Worm (Caenorhabditis elegans) whole organism, L1 larva: Measurements from ENCODE around the gene Y43C5B.3.

Experiments
- C04F5.9 ChIP-seq: sonication (generic microtip); optimal IDR thresholded peaks from 2 replicates; lab custom pipeline; 2016; ENCODE audit warnings: missing genetic modification characterization, missing compliant biosample characterization
- C16A3.4 ChIP-seq: fragments of 150-350 bp; optimal IDR thresholded peaks from 2 replicates; lab custom pipeline; 2014; ENCODE audit warnings: missing biosample characterization, missing genetic modification characterization
- C34B4.2 ChIP-seq: sonication (generic microtip); optimal IDR thresholded peaks from 2 replicates; lab custom pipeline; 2017; ENCODE audit warnings: mild to moderate bottlenecking, missing genetic modification characterization, missing compliant biosample characterization
- F16B12.6 ChIP-seq: fragments of 150-350 bp; optimal IDR thresholded peaks from 2 replicates; lab custom pipeline; 2014; ENCODE audit warnings: missing biosample characterization, missing genetic modification characterization
- aha-1 ChIP-seq: fragments of 150-350 bp; optimal IDR thresholded peaks from 2 replicates; lab custom pipeline; 2014; ENCODE audit warnings: missing biosample characterization, missing genetic modification characterization
- alr-1 ChIP-seq: fragments of 200-800 bp; sonication (Bioruptor generic); optimal IDR thresholded peaks from 2 replicates; lab custom pipeline; 2018; ENCODE audit warnings: borderline replicate concordance, mild to moderate bottlenecking, missing genetic modification characterization, missing compliant biosample characterization
- aly-2 ChIP-seq: fragments of 150-350 bp; optimal IDR thresholded peaks from 2 replicates; lab custom pipeline; 2014; ENCODE audit warnings: missing biosample characterization, missing genetic modification characterization
- ama-1 ChIP-seq: fragments of 150-350 bp; optimal IDR thresholded peaks from 2 replicates; lab custom pipeline; 2014
- blmp-1 ChIP-seq: fragments of 150-350 bp; optimal IDR thresholded peaks from 2 replicates; lab custom pipeline; 2014; ENCODE audit warnings: missing biosample characterization, missing genetic modification characterization
- ceh-63 ChIP-seq: fragments of 200-800 bp; sonication (Bioruptor generic); optimal IDR thresholded peaks from 2 replicates; lab custom pipeline; 2018; ENCODE audit warnings: mild to moderate bottlenecking, missing genetic modification characterization, missing compliant biosample characterization
- ceh-82 ChIP-seq, 3 experiments: fragments of 150-350 bp in 1 of 3; sonication (generic microtip) in 2 of 3; optimal IDR thresholded peaks; 2 replicates each; lab custom pipeline; 2014 to 2017; ENCODE audit warnings: missing biosample characterization in 3 of 3, missing genetic modification characterization in 3 of 3
- ceh-88 ChIP-seq: fragments of 200-800 bp; sonication (Bioruptor generic); IDR thresholded peaks from 2 replicates; pipeline ENCODE4 v1.3.6; 2022; ENCODE audit warnings: missing genetic modification characterization, missing compliant biosample characterization
- ceh-90 ChIP-seq: sonication (generic microtip); optimal IDR thresholded peaks from 2 replicates; lab custom pipeline; 2016; ENCODE audit warnings: missing genetic modification characterization, missing compliant biosample characterization
- dsc-1 ChIP-seq: sonication (generic microtip); optimal IDR thresholded peaks from 2 replicates; lab custom pipeline; 2016; ENCODE audit warnings: mild to moderate bottlenecking, missing genetic modification characterization, missing compliant biosample characterization
- efl-3 ChIP-seq: fragments of 200-800 bp; sonication (Bioruptor generic); optimal IDR thresholded peaks from 2 replicates; lab custom pipeline; 2018; ENCODE audit warnings: mild to moderate bottlenecking, missing genetic modification characterization, missing compliant biosample characterization
- egl-13 ChIP-seq: sonication (generic microtip); optimal IDR thresholded peaks from 2 replicates; lab custom pipeline; 2016; ENCODE audit warnings: missing genotype, missing genetic modification reagents, missing genetic modification characterization, missing compliant biosample characterization
- egl-27 ChIP-seq, 2 experiments: fragments of 150-350 bp in 1 of 2; sonication (generic microtip); optimal IDR thresholded peaks; 3 replicates each; lab custom pipeline; 2017 to 2018; ENCODE audit warnings: missing biosample characterization in 2 of 2, missing genetic modification characterization in 2 of 2, missing genetic modification reagents in 2 of 2
- elt-3 ChIP-seq, 6 experiments: fragments of 150-350 bp in 1 of 6; sonication (generic microtip); optimal IDR thresholded peaks; 2 replicates each; lab custom pipeline; 2017 to 2018; ENCODE audit warnings: missing biosample characterization in 6 of 6, missing genetic modification characterization in 6 of 6, inconsistent platforms in 1 of 6
- ets-5 ChIP-seq: fragments of 200-800 bp; sonication (Bioruptor generic); IDR thresholded peaks from 2 replicates; pipeline ENCODE4 v1.3.6; 2022; ENCODE audit warnings: missing genetic modification characterization, missing compliant biosample characterization
- fkh-10 ChIP-seq: sonication (generic microtip); optimal IDR thresholded peaks from 2 replicates; lab custom pipeline; 2017; ENCODE audit warnings: missing biosample characterization, missing genetic modification reagents, missing genetic modification characterization
- fkh-4 ChIP-seq: sonication (generic microtip); optimal IDR thresholded peaks from 2 replicates; lab custom pipeline; 2016; ENCODE audit warnings: missing compliant biosample characterization, missing genetic modification characterization, borderline replicate concordance
- fkh-8 ChIP-seq: sonication (generic microtip); optimal IDR thresholded peaks from 2 replicates; lab custom pipeline; 2016; ENCODE audit warnings: mild to moderate bottlenecking, missing genetic modification characterization, missing compliant biosample characterization
- fos-1 ChIP-seq: fragments of 150-350 bp; optimal IDR thresholded peaks from 2 replicates; lab custom pipeline; 2014; ENCODE audit warnings: missing biosample characterization, missing genetic modification characterization
- hlh-4 ChIP-seq: sonication (generic microtip); optimal IDR thresholded peaks from 2 replicates; lab custom pipeline; 2016; ENCODE audit warnings: mild to moderate bottlenecking, missing genetic modification characterization, missing compliant biosample characterization
- irx-1 ChIP-seq: sonication (generic microtip); optimal IDR thresholded peaks from 2 replicates; lab custom pipeline; 2016; ENCODE audit warnings: missing genetic modification characterization, missing compliant biosample characterization
- jun-1 ChIP-seq: fragments of 150-350 bp; optimal IDR thresholded peaks from 2 replicates; lab custom pipeline; 2014; ENCODE audit warnings: missing biosample characterization, missing genetic modification reagents, missing genetic modification characterization
- lin-15B ChIP-seq: fragments of 150-350 bp; sonication (generic microtip); optimal IDR thresholded peaks from 3 replicates; lab custom pipeline; 2014; ENCODE audit warnings: missing biosample characterization, missing genetic modification characterization
- lin-35 ChIP-seq, 2 experiments: fragments of 150-350 bp; optimal IDR thresholded peaks; 2 replicates each; lab custom pipeline; 2014; ENCODE audit warnings: missing biosample characterization in 2 of 2, missing genetic modification characterization in 2 of 2, missing genetic modification reagents in 2 of 2
- lin-39 ChIP-seq: fragments of 150-350 bp; optimal IDR thresholded peaks from 2 replicates; lab custom pipeline; 2014; ENCODE audit warnings: missing biosample characterization, missing genetic modification reagents, missing genetic modification characterization
- lir-3 ChIP-seq: sonication (generic microtip); optimal IDR thresholded peaks from 2 replicates; lab custom pipeline; 2016; ENCODE audit warnings: mild to moderate bottlenecking, missing genetic modification characterization, moderate library complexity, missing compliant biosample characterization; ENCODE audit not compliant: poor library complexity
- lsy-2 ChIP-seq, 2 experiments: fragments of 150-350 bp; optimal IDR thresholded peaks; 2 replicates each; lab custom pipeline; 2014; ENCODE audit warnings: missing biosample characterization in 2 of 2, missing genetic modification characterization in 2 of 2
- mdl-1 ChIP-seq, 2 experiments: fragments of 150-350 bp; optimal IDR thresholded peaks; 2 replicates each; lab custom pipeline; 2014 to 2017; ENCODE audit warnings: missing biosample characterization in 2 of 2, missing genetic modification characterization in 2 of 2, inconsistent platforms in 1 of 2
- mep-1 ChIP-seq: fragments of 150-350 bp; optimal IDR thresholded peaks from 2 replicates; lab custom pipeline; 2014; ENCODE audit warnings: missing biosample characterization, missing genetic modification characterization
- nhr-12 ChIP-seq: sonication (generic microtip); optimal IDR thresholded peaks from 2 replicates; lab custom pipeline; 2017; ENCODE audit warnings: missing biosample characterization, missing genetic modification characterization
- nhr-237 ChIP-seq: fragments of 150-350 bp; optimal IDR thresholded peaks from 2 replicates; lab custom pipeline; 2014; ENCODE audit warnings: missing biosample characterization, missing genetic modification characterization
- nhr-28 ChIP-seq: fragments of 150-350 bp; optimal IDR thresholded peaks from 2 replicates; lab custom pipeline; 2014; ENCODE audit warnings: missing biosample characterization, missing genetic modification characterization
- nhr-76 ChIP-seq: sonication (generic microtip); optimal IDR thresholded peaks from 2 replicates; lab custom pipeline; 2017; ENCODE audit warnings: missing biosample characterization, missing genetic modification characterization
- nhr-77 ChIP-seq: fragments of 150-350 bp; optimal IDR thresholded peaks from 2 replicates; lab custom pipeline; 2014; ENCODE audit warnings: missing biosample characterization, missing genetic modification characterization
- nhr-84 ChIP-seq: sonication (generic microtip); optimal IDR thresholded peaks from 2 replicates; lab custom pipeline; 2017; ENCODE audit warnings: missing biosample characterization, missing genetic modification characterization
- nhr-90 ChIP-seq: sonication (generic microtip); optimal IDR thresholded peaks from 2 replicates; lab custom pipeline; 2016; ENCODE audit warnings: mild to moderate bottlenecking, missing genetic modification characterization, missing compliant biosample characterization; ENCODE audit not compliant: poor library complexity
- rnt-1 ChIP-seq: sonication (generic microtip); optimal IDR thresholded peaks from 2 replicates; lab custom pipeline; 2016; ENCODE audit warnings: mild to moderate bottlenecking, missing genetic modification characterization, moderate library complexity, missing compliant biosample characterization
- snpc-4 ChIP-seq: fragments of 150-350 bp; optimal IDR thresholded peaks from 2 replicates; lab custom pipeline; 2014; ENCODE audit warnings: missing biosample characterization, missing genetic modification characterization
- snu-23 ChIP-seq: sonication (generic microtip); optimal IDR thresholded peaks from 2 replicates; lab custom pipeline; 2016; ENCODE audit warnings: missing genetic modification characterization, missing compliant biosample characterization
- sptf-1 ChIP-seq: fragments of 150-350 bp; optimal IDR thresholded peaks from 2 replicates; lab custom pipeline; 2014; ENCODE audit warnings: missing biosample characterization, missing genetic modification characterization
- sup-37 ChIP-seq: fragments of 200-800 bp; sonication (Bioruptor generic); optimal IDR thresholded peaks from 2 replicates; lab custom pipeline; 2018; ENCODE audit warnings: mild to moderate bottlenecking, missing genetic modification characterization, missing compliant biosample characterization
- swsn-7 ChIP-seq: sonication (generic microtip); optimal IDR thresholded peaks from 2 replicates; lab custom pipeline; 2016; ENCODE audit warnings: missing genetic modification characterization, missing compliant biosample characterization
- tbx-2 ChIP-seq: sonication (generic microtip); optimal IDR thresholded peaks from 2 replicates; lab custom pipeline; 2016; ENCODE audit warnings: missing genetic modification characterization, missing compliant biosample characterization
- unc-130 ChIP-seq: fragments of 150-350 bp; optimal IDR thresholded peaks from 2 replicates; lab custom pipeline; 2017; ENCODE audit warnings: missing biosample characterization, missing genetic modification characterization, inconsistent platforms
- unc-30 ChIP-seq: sonication (generic microtip); optimal IDR thresholded peaks from 2 replicates; lab custom pipeline; 2017; ENCODE audit warnings: missing biosample characterization, missing genetic modification characterization
- unc-62 ChIP-seq: fragments of 150-350 bp; optimal IDR thresholded peaks from 2 replicates; lab custom pipeline; 2014; ENCODE audit warnings: missing biosample characterization, missing genetic modification reagents, missing genetic modification characterization
- unc-86 ChIP-seq: sonication (generic microtip); optimal IDR thresholded peaks from 2 replicates; lab custom pipeline; 2016; ENCODE audit warnings: missing genetic modification characterization, missing compliant biosample characterization
- unc-98 ChIP-seq: fragments of 200-800 bp; sonication (Bioruptor generic); IDR thresholded peaks from 2 replicates; pipeline ENCODE4 v1.3.6; 2022; ENCODE audit warnings: missing genetic modification characterization, missing compliant biosample characterization
- vab-15 ChIP-seq: sonication (generic microtip); optimal IDR thresholded peaks from 2 replicates; lab custom pipeline; 2017; ENCODE audit warnings: missing genotype, mild to moderate bottlenecking, missing genetic modification characterization, missing compliant biosample characterization
- zip-4 ChIP-seq: fragments of 200-800 bp; sonication (Bioruptor generic); optimal IDR thresholded peaks from 2 replicates; lab custom pipeline; 2018; ENCODE audit warnings: mild to moderate bottlenecking, missing genetic modification characterization, moderate library complexity, missing compliant biosample characterization

Y43C5B.3 gene

ce11 chrIV:10373772-10374288 lies 23.4 kb downstream of the Y43C5B.3 start, which contains the start of gene mpz-5:
Gene mpz-5, minus strand, starts transcription at chrIV:10373822.
- TF ChIP-seq aly-2 (tag; lab: Kevin White, UChicago) (no peak), nhr-77 (peak; percentile 12), lin-39 (peak; percentile 46), nhr-76 (no peak), ama-1 (no peak), ets-5 (GFP tag; lab: Robert Waterston, UW) (no peak), unc-30 (tag; lab: Kevin White, UChicago) (no peak), unc-62 (GFP tag; lab: Kevin White, UChicago) (no peak), lsy-2 (tag; optimal IDR thresholded peaks at IDR 0.05; lab: Kevin White, UChicago) (peak; percentile 82 to 83), C34B4.2 (tag; lab: Kevin White, UChicago) (no peak), unc-130 (tag; lab: Kevin White, UChicago) (no peak), mdl-1 (tag; optimal IDR thresholded peaks at IDR 0.05; lab: Kevin White, UChicago) (peak in 1 of 2 experiments; percentile 51), aha-1 (tag; lab: Kevin White, UChicago) (no peak), swsn-7 (tag; lab: Kevin White, UChicago) (peak; percentile 83), egl-13 (tag; lab: Kevin White, UChicago) (peak; percentile 43), mep-1 (tag; lab: Kevin White, UChicago) (peak; percentile 96), C16A3.4 (tag; lab: Kevin White, UChicago) (peak; percentile 39), C04F5.9 (tag; lab: Kevin White, UChicago) (peak; percentile 48), nhr-12 (no peak), alr-1 (tag; lab: Kevin White, UChicago) (no peak), blmp-1 (tag; lab: Kevin White, UChicago) (peak; percentile 66), nhr-84 (tag; lab: Kevin White, UChicago) (no peak), fos-1 (tag; lab: Kevin White, UChicago) (peak; percentile 34), F16B12.6 (tag; lab: Kevin White, UChicago) (peak; percentile 43), unc-86 (tag; lab: Kevin White, UChicago) (peak; percentile 61), irx-1 (tag; lab: Kevin White, UChicago) (peak; percentile 71), nhr-28 (tag; lab: Kevin White, UChicago) (no peak), zip-4 (GFP tag; lab: Kevin White, UChicago) (no peak), sup-37 (GFP tag; lab: Kevin White, UChicago) (no peak), snu-23 (peak; percentile 85), lir-3 (tag; lab: Kevin White, UChicago) (peak; percentile 23), jun-1 (no peak), snpc-4 (tag; lab: Kevin White, UChicago) (peak; percentile 56), elt-3 (tag; optimal IDR thresholded peaks at IDR 0.05; lab: Kevin White, UChicago) (peak in 2 of 6 experiments; percentile 14 to 48), hlh-4 (tag; lab: Kevin White, UChicago) (no peak), unc-98 (GFP tag; lab: Robert Waterston, UW) (no peak), fkh-4 (tag; lab: Kevin White, UChicago) (no peak), fkh-8 (peak; percentile 30), lin-15B (tag; lab: Kevin White, UChicago) (peak; percentile 47), efl-3 (GFP tag; lab: Kevin White, UChicago) (no peak), nhr-90 (tag; lab: Kevin White, UChicago) (peak; percentile 75), lin-35 (GFP tag; optimal IDR thresholded peaks at IDR 0.05; lab: Kevin White, UChicago) (peak; percentile 75 to 80), tbx-2 (tag; lab: Kevin White, UChicago) (peak; percentile 83), nhr-237 (tag; lab: Kevin White, UChicago) (no peak), egl-27 (tag; optimal IDR thresholded peaks at IDR 0.05; lab: Kevin White, UChicago) (no peak), sptf-1 (tag; lab: Kevin White, UChicago) (no peak), fkh-10 (no peak), ceh-88 (GFP tag; lab: Robert Waterston, UW) (peak; percentile 51), dsc-1 (tag; lab: Kevin White, UChicago) (peak; percentile 77), ceh-82 (tag; optimal IDR thresholded peaks at IDR 0.05; lab: Kevin White, UChicago) (peak; percentile 67 to 82 (median 76)), ceh-63 (GFP tag; lab: Kevin White, UChicago) (no peak), vab-15 (no peak), rnt-1 (peak; percentile 87), ceh-90 (no peak)
